Worm (Caenorhabditis elegans) whole organism, L1 larva: Measurements from ENCODE around the gene Y39B6A.27.

ENCODE experiments used
- C16A3.4 ChIP-seq: fragments of 150-350 bp; optimal IDR thresholded peaks from 2 replicates; lab custom pipeline; 2014; ENCODE audit warnings: missing biosample characterization, missing genetic modification characterization
- aha-1 ChIP-seq: fragments of 150-350 bp; optimal IDR thresholded peaks from 2 replicates; lab custom pipeline; 2014; ENCODE audit warnings: missing biosample characterization, missing genetic modification characterization
- aly-2 ChIP-seq: fragments of 150-350 bp; optimal IDR thresholded peaks from 2 replicates; lab custom pipeline; 2014; ENCODE audit warnings: missing biosample characterization, missing genetic modification characterization
- blmp-1 ChIP-seq: fragments of 150-350 bp; optimal IDR thresholded peaks from 2 replicates; lab custom pipeline; 2014; ENCODE audit warnings: missing biosample characterization, missing genetic modification characterization
- ceh-82 ChIP-seq, 3 experiments: fragments of 150-350 bp in 1 of 3; sonication (generic microtip) in 2 of 3; optimal IDR thresholded peaks; 2 replicates each; lab custom pipeline; 2014 to 2017; ENCODE audit warnings: missing biosample characterization in 3 of 3, missing genetic modification characterization in 3 of 3
- ceh-90 ChIP-seq: sonication (generic microtip); optimal IDR thresholded peaks from 2 replicates; lab custom pipeline; 2016; ENCODE audit warnings: missing genetic modification characterization, missing compliant biosample characterization
- ces-1 ChIP-seq: fragments of 150-350 bp; optimal IDR thresholded peaks from 2 replicates; lab custom pipeline; 2014; ENCODE audit warnings: missing biosample characterization, missing genetic modification reagents, missing genetic modification characterization
- dsc-1 ChIP-seq: sonication (generic microtip); optimal IDR thresholded peaks from 2 replicates; lab custom pipeline; 2016; ENCODE audit warnings: mild to moderate bottlenecking, missing genetic modification characterization, missing compliant biosample characterization
- egl-13 ChIP-seq: sonication (generic microtip); optimal IDR thresholded peaks from 2 replicates; lab custom pipeline; 2016; ENCODE audit warnings: missing genotype, missing genetic modification reagents, missing genetic modification characterization, missing compliant biosample characterization
- elt-2 ChIP-seq: sonication (generic microtip); optimal IDR thresholded peaks from 2 replicates; lab custom pipeline; 2016; ENCODE audit warnings: missing genetic modification characterization, mild to moderate bottlenecking, inconsistent platforms, missing compliant biosample characterization, missing genetic modification reagents
- elt-3 ChIP-seq, 6 experiments: fragments of 150-350 bp in 1 of 6; sonication (generic microtip); optimal IDR thresholded peaks; 2 replicates each; lab custom pipeline; 2017 to 2018; ENCODE audit warnings: missing biosample characterization in 6 of 6, missing genetic modification characterization in 6 of 6, inconsistent platforms in 1 of 6
- fkh-10 ChIP-seq: sonication (generic microtip); optimal IDR thresholded peaks from 2 replicates; lab custom pipeline; 2017; ENCODE audit warnings: missing biosample characterization, missing genetic modification reagents, missing genetic modification characterization
- fkh-8 ChIP-seq: sonication (generic microtip); optimal IDR thresholded peaks from 2 replicates; lab custom pipeline; 2016; ENCODE audit warnings: mild to moderate bottlenecking, missing genetic modification characterization, missing compliant biosample characterization
- fos-1 ChIP-seq: fragments of 150-350 bp; optimal IDR thresholded peaks from 2 replicates; lab custom pipeline; 2014; ENCODE audit warnings: missing biosample characterization, missing genetic modification characterization
- grh-1 ChIP-seq: fragments of 200-800 bp; sonication (Bioruptor generic); IDR thresholded peaks from 2 replicates; pipeline ENCODE4 v1.3.6; 2022; ENCODE audit warnings: missing genetic modification reagents, missing genetic modification characterization, missing compliant biosample characterization
- hlh-17 ChIP-seq: fragments of 200-800 bp; sonication (Bioruptor generic); optimal IDR thresholded peaks from 2 replicates; lab custom pipeline; 2018; ENCODE audit warnings: missing genetic modification characterization, mild to moderate bottlenecking, missing compliant biosample characterization, moderate library complexity, borderline replicate concordance
- hlh-4 ChIP-seq: sonication (generic microtip); optimal IDR thresholded peaks from 2 replicates; lab custom pipeline; 2016; ENCODE audit warnings: mild to moderate bottlenecking, missing genetic modification characterization, missing compliant biosample characterization
- isw-1 ChIP-seq: fragments of 200-800 bp; sonication (Bioruptor generic); IDR thresholded peaks from 2 replicates; pipeline ENCODE4 v1.3.6; 2022; ENCODE audit warnings: missing genetic modification characterization, missing compliant biosample characterization
- lin-13 ChIP-seq: fragments of 150-350 bp; optimal IDR thresholded peaks from 2 replicates; lab custom pipeline; 2014; ENCODE audit warnings: missing biosample characterization, missing genetic modification reagents, missing genetic modification characterization
- lin-35 ChIP-seq, 2 experiments: fragments of 150-350 bp; optimal IDR thresholded peaks; 2 replicates each; lab custom pipeline; 2014; ENCODE audit warnings: missing biosample characterization in 2 of 2, missing genetic modification characterization in 2 of 2, missing genetic modification reagents in 2 of 2
- lin-39 ChIP-seq: fragments of 150-350 bp; optimal IDR thresholded peaks from 2 replicates; lab custom pipeline; 2014; ENCODE audit warnings: missing biosample characterization, missing genetic modification reagents, missing genetic modification characterization
- lir-3 ChIP-seq: sonication (generic microtip); optimal IDR thresholded peaks from 2 replicates; lab custom pipeline; 2016; ENCODE audit warnings: mild to moderate bottlenecking, missing genetic modification characterization, moderate library complexity, missing compliant biosample characterization; ENCODE audit not compliant: poor library complexity
- mab-9 ChIP-seq: fragments of 200-800 bp; sonication (Bioruptor generic); IDR thresholded peaks from 2 replicates; pipeline ENCODE4 v1.3.6; 2022; ENCODE audit warnings: missing genetic modification reagents, missing genetic modification characterization, missing compliant biosample characterization
- mep-1 ChIP-seq: fragments of 150-350 bp; optimal IDR thresholded peaks from 2 replicates; lab custom pipeline; 2014; ENCODE audit warnings: missing biosample characterization, missing genetic modification characterization
- nhr-11 ChIP-seq: fragments of 150-350 bp; optimal IDR thresholded peaks from 2 replicates; lab custom pipeline; 2014; ENCODE audit warnings: missing biosample characterization, missing genetic modification characterization
- nhr-12 ChIP-seq: sonication (generic microtip); optimal IDR thresholded peaks from 2 replicates; lab custom pipeline; 2017; ENCODE audit warnings: missing biosample characterization, missing genetic modification characterization
- nhr-28 ChIP-seq: fragments of 150-350 bp; optimal IDR thresholded peaks from 2 replicates; lab custom pipeline; 2014; ENCODE audit warnings: missing biosample characterization, missing genetic modification characterization
- nhr-47 ChIP-seq: sonication (generic microtip); optimal IDR thresholded peaks from 2 replicates; lab custom pipeline; 2016; ENCODE audit warnings: mild to moderate bottlenecking, missing genetic modification characterization, moderate library complexity, missing compliant biosample characterization
- nhr-77 ChIP-seq: fragments of 150-350 bp; optimal IDR thresholded peaks from 2 replicates; lab custom pipeline; 2014; ENCODE audit warnings: missing biosample characterization, missing genetic modification characterization
- nhr-90 ChIP-seq: sonication (generic microtip); optimal IDR thresholded peaks from 2 replicates; lab custom pipeline; 2016; ENCODE audit warnings: mild to moderate bottlenecking, missing genetic modification characterization, missing compliant biosample characterization; ENCODE audit not compliant: poor library complexity
- pag-3 ChIP-seq: sonication (generic microtip); optimal IDR thresholded peaks from 2 replicates; lab custom pipeline; 2017; ENCODE audit warnings: missing genetic modification characterization, mild to moderate bottlenecking, missing compliant biosample characterization, antibody characterized with exemption, borderline replicate concordance; ENCODE audit not compliant: insufficient read depth
- pqm-1 ChIP-seq: sonication (generic microtip); optimal IDR thresholded peaks from 3 replicates; lab custom pipeline; 2017; ENCODE audit warnings: missing biosample characterization, missing genetic modification characterization
- rnt-1 ChIP-seq: sonication (generic microtip); optimal IDR thresholded peaks from 2 replicates; lab custom pipeline; 2016; ENCODE audit warnings: mild to moderate bottlenecking, missing genetic modification characterization, moderate library complexity, missing compliant biosample characterization
- skn-1 ChIP-seq: fragments of 150-350 bp; optimal IDR thresholded peaks from 2 replicates; lab custom pipeline; 2014; ENCODE audit warnings: missing biosample characterization, missing genetic modification characterization
- snpc-4 ChIP-seq: fragments of 150-350 bp; optimal IDR thresholded peaks from 2 replicates; lab custom pipeline; 2014; ENCODE audit warnings: missing biosample characterization, missing genetic modification characterization
- snu-23 ChIP-seq: sonication (generic microtip); optimal IDR thresholded peaks from 2 replicates; lab custom pipeline; 2016; ENCODE audit warnings: missing genetic modification characterization, missing compliant biosample characterization
- sox-4 ChIP-seq: sonication (generic microtip); optimal IDR thresholded peaks from 2 replicates; lab custom pipeline; 2016; ENCODE audit warnings: missing genetic modification characterization, missing compliant biosample characterization
- sptf-1 ChIP-seq: fragments of 150-350 bp; optimal IDR thresholded peaks from 2 replicates; lab custom pipeline; 2014; ENCODE audit warnings: missing biosample characterization, missing genetic modification characterization
- sup-37 ChIP-seq: fragments of 200-800 bp; sonication (Bioruptor generic); optimal IDR thresholded peaks from 2 replicates; lab custom pipeline; 2018; ENCODE audit warnings: mild to moderate bottlenecking, missing genetic modification characterization, missing compliant biosample characterization
- tbx-2 ChIP-seq: sonication (generic microtip); optimal IDR thresholded peaks from 2 replicates; lab custom pipeline; 2016; ENCODE audit warnings: missing genetic modification characterization, missing compliant biosample characterization
- unc-130 ChIP-seq: fragments of 150-350 bp; optimal IDR thresholded peaks from 2 replicates; lab custom pipeline; 2017; ENCODE audit warnings: missing biosample characterization, missing genetic modification characterization, inconsistent platforms
- unc-86 ChIP-seq: sonication (generic microtip); optimal IDR thresholded peaks from 2 replicates; lab custom pipeline; 2016; ENCODE audit warnings: missing genetic modification characterization, missing compliant biosample characterization
- xbp-1 ChIP-seq: sonication (generic microtip); optimal IDR thresholded peaks from 2 replicates; lab custom pipeline; 2016; ENCODE audit warnings: missing genetic modification characterization, missing compliant biosample characterization
- zip-4 ChIP-seq: fragments of 200-800 bp; sonication (Bioruptor generic); optimal IDR thresholded peaks from 2 replicates; lab custom pipeline; 2018; ENCODE audit warnings: mild to moderate bottlenecking, missing genetic modification characterization, moderate library complexity, missing compliant biosample characterization
- ztf-4 ChIP-seq: fragments of 150-350 bp; optimal IDR thresholded peaks from 2 replicates; lab custom pipeline; 2014; ENCODE audit warnings: missing biosample characterization, missing genetic modification characterization

Gene Y39B6A.27

DNA sequence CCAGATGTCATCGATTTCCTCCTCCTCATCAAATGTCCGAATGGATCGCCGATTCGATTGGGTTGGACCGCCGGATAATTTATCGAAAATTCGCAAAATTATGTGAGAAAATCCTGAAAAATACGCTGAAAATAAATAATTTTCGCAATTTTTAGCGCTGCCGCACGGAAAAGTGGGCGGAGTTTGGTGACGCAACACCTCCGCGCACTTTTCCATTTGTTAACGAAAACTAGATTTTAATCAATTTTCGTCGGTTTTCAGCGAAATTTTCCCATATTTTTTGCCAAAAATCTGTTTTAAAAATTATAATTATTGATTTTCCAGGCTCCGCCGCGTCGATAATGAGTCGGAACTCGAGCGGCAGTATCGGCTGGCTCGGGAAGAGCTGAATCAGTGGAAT is 30.5 kb upstream of the Y39B6A.27 start, which contains the start of gene Y39B6A.34 (continued):
- TF ChIP-seq hlh-4 (tag; lab: Kevin White, UChicago) (no peak), nhr-11 (no peak), C16A3.4 (tag; lab: Kevin White, UChicago) (peak; percentile 1), sup-37 (GFP tag; lab: Kevin White, UChicago) (no peak), lin-35 (GFP tag; optimal IDR thresholded peaks at IDR 0.05; lab: Kevin White, UChicago) (peak in 1 of 2 experiments; percentile 30), fos-1 (tag; lab: Kevin White, UChicago) (no peak), snu-23 (GFP tag; lab: Kevin White, UChicago) (peak; percentile 38), aly-2 (tag; lab: Kevin White, UChicago) (no peak), fkh-10 (no peak), pqm-1 (tag; lab: Kevin White, UChicago) (no peak), ceh-82 (tag; optimal IDR thresholded peaks at IDR 0.05; lab: Kevin White, UChicago) (peak in 1 of 3 experiments; percentile 46), unc-86 (tag; lab: Kevin White, UChicago) (no peak), unc-130 (tag; lab: Kevin White, UChicago) (no peak), snpc-4 (tag; lab: Kevin White, UChicago) (no peak), nhr-47 (tag; lab: Kevin White, UChicago) (no peak), dsc-1 (peak; percentile 23), fkh-8 (tag; lab: Kevin White, UChicago) (no peak), rnt-1 (tag; lab: Kevin White, UChicago) (no peak), aha-1 (no peak), egl-13 (tag; lab: Kevin White, UChicago) (no peak), grh-1 (GFP tag; lab: Robert Waterston, UW) (no peak), sptf-1 (tag; lab: Kevin White, UChicago) (no peak), elt-2 (tag; lab: Kevin White, UChicago) (peak; percentile 12), skn-1 (tag; lab: Kevin White, UChicago) (peak; percentile 14), isw-1 (GFP tag; lab: Robert Waterston, UW) (no peak), nhr-28 (tag; lab: Kevin White, UChicago) (no peak), blmp-1 (tag; lab: Kevin White, UChicago) (no peak), tbx-2 (tag; lab: Kevin White, UChicago) (peak; percentile 15), pag-3 (tag; lab: Kevin White, UChicago) (no peak), sox-4 (tag; lab: Kevin White, UChicago) (no peak), ceh-90 (tag; lab: Kevin White, UChicago) (no peak)

DNA sequence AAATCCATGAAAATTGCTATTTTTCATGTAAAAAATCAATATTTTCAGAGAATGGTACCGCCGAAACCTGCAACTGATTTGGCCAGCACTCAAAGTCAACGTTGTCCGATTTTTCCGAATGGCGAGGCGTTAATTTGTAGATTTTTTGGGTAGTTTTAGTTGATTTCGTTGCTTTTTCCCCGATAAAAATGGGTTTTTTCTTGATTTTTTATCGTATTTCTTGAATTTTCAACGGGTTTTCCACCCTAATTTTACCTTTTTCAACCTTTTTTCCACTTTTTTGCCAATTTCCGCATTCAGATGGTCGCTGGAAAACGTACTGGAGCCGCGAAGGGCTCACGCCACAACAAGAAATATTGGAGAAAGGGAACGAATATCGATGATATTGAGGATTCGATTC is 29.9 kb upstream of the Y39B6A.27 start, which contains the start of gene Y39B6A.33:
Gene Y39B6A.33, plus strand, starts transcription at position 301 of the 400 bp plus-strand sequence.
- no peak for TF ChIP-seq ztf-4 (tag; lab: Kevin White, UChicago)
- no peak for TF ChIP-seq elt-2 (tag; lab: Kevin White, UChicago)
- TF ChIP-seq lin-13 (GFP tag; lab: Kevin White, UChicago), result no peak
- TF ChIP-seq nhr-90 (tag; lab: Kevin White, UChicago), result no peak
- TF ChIP-seq ces-1 (GFP tag; lab: Kevin White, UChicago), result no peak
- no peak for TF ChIP-seq aha-1
- no peak for TF ChIP-seq zip-4
- TF ChIP-seq, all 84 proteins: peak for 0

DNA sequence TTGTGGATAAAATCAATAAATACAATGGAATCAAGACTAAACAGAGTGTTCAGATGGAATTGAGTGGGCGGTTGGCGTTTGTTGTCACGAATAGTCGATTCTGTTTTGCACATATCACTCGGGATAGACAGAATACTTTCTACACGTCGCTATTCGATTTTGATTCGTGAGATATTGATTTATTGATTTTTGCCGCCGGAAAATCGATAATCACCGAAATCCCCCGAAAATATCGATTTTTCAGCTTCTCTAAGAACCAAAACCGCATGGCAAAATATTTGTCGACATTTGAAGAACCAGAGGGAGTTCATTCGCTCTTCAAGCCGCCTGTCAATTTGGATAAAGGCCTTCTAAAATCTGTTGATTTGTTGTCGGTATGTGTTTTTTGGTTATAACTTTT is 21.2 kb upstream of the Y39B6A.27 start:
- TF ChIP-seq skn-1 (tag; lab: Kevin White, UChicago) (no peak), nhr-12 (no peak), lir-3 (no peak), nhr-11 (no peak)

DNA sequence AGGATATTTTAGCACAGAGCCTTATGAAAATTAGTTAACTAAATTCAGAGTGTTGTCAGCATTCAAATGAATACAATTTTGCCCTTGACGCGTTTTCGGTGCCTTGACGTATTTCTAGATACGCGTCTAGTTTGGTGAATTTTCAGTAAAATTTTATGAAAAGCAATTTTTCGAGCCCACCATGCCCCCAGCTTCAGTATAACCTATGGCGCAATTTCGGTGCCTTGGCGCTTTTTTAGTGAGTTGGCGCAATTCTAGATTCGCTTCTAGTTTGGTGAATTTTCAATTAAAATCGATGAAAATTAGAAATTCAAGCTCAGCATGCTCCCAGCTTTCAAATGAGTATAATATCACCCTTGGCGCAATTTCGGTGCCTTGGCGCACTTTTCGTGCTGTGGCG is 18.3 kb upstream of the Y39B6A.27 start:
- TF ChIP-seq nhr-90 (tag; lab: Kevin White, UChicago) (no peak), nhr-77 (no peak), mab-9 (GFP tag; lab: Robert Waterston, UW) (no peak), xbp-1 (no peak), dsc-1 (no peak), snu-23 (GFP tag; lab: Kevin White, UChicago) (no peak), hlh-17 (GFP tag; lab: Kevin White, UChicago) (no peak), lin-39 (tag; lab: Kevin White, UChicago) (no peak), mep-1 (tag; lab: Kevin White, UChicago) (no peak), elt-3 (tag; optimal IDR thresholded peaks at IDR 0.05; lab: Kevin White, UChicago) (no peak)
